Fruit fly (Drosophila melanogaster) whole organism, embryonic: ENCODE measurements around the gene Kdsr.

Experiments used
- Abd-B ChIP-seq: fragments of 200-800 bp; sonication (Bioruptor generic); optimal IDR thresholded peaks from 2 replicates; lab custom pipeline; 2018; ENCODE audit warnings: missing biosample characterization, mild to moderate bottlenecking, missing genetic modification characterization, moderate library complexity
- BEAF-32 ChIP-seq: fragments of 200-800 bp; sonication (Bioruptor generic); optimal IDR thresholded peaks from 3 replicates; lab custom pipeline; 2017; ENCODE audit warnings: missing biosample characterization, missing genetic modification characterization, mild to moderate bottlenecking, moderate library complexity, missing genetic modification reagents
- CG10565 ChIP-seq: fragments of 200-800 bp; sonication (Bioruptor generic); optimal IDR thresholded peaks from 3 replicates; lab custom pipeline; 2016; ENCODE audit warnings: missing biosample characterization, mild to moderate bottlenecking, missing genetic modification characterization
- CG11085 ChIP-seq: fragments of 200-800 bp; sonication (Bioruptor generic); IDR thresholded peaks from 2 replicates; pipeline ENCODE4 v1.3.6; 2022; ENCODE audit warnings: missing biosample characterization, missing genetic modification characterization
- CG11560 ChIP-seq: fragments of 200-800 bp; sonication (Bioruptor generic); IDR thresholded peaks from 3 replicates; pipeline ENCODE4 v1.3.6; 2022; ENCODE audit warnings: missing biosample characterization, missing genetic modification characterization
- CG11695 ChIP-seq: fragments of 200-800 bp; sonication (Bioruptor generic); IDR thresholded peaks from 3 replicates; pipeline ENCODE4 v1.3.6; 2022; ENCODE audit warnings: missing biosample characterization, missing genetic modification characterization
- CG12659 ChIP-seq: fragments of 200-800 bp; sonication (Bioruptor generic); optimal IDR thresholded peaks from 3 replicates; lab custom pipeline; 2017; ENCODE audit warnings: mild to moderate bottlenecking, missing biosample characterization, missing genetic modification reagents, missing genetic modification characterization
- CG12769 ChIP-seq: fragments of 200-800 bp; sonication (Bioruptor generic); optimal IDR thresholded peaks from 2 replicates; lab custom pipeline; 2019; ENCODE audit warnings: missing biosample characterization, mild to moderate bottlenecking, missing genetic modification characterization, moderate library complexity
- CG13287 ChIP-seq: fragments of 200-800 bp; sonication (Bioruptor generic); IDR thresholded peaks from 2 replicates; pipeline ENCODE4 v1.3.6; 2022; ENCODE audit warnings: missing biosample characterization, missing genetic modification characterization; ENCODE audit not compliant: partially characterized antibody
- CG15269 ChIP-seq: fragments of 200-800 bp; sonication (Bioruptor generic); optimal IDR thresholded peaks from 2 replicates; lab custom pipeline; 2018; ENCODE audit warnings: missing biosample characterization, mild to moderate bottlenecking, missing genetic modification characterization, moderate library complexity
- CG1603 ChIP-seq: fragments of 200-800 bp; sonication (Bioruptor generic); optimal IDR thresholded peaks from 2 replicates; lab custom pipeline; 2019; ENCODE audit warnings: missing biosample characterization, mild to moderate bottlenecking, missing genetic modification characterization, moderate library complexity
- CG1647 ChIP-seq: fragments of 200-800 bp; sonication (Bioruptor generic); optimal IDR thresholded peaks from 3 replicates; lab custom pipeline; 2016; ENCODE audit warnings: missing biosample characterization, missing genetic modification characterization
- CG17361 ChIP-seq: fragments of 200-800 bp; sonication (Bioruptor generic); IDR thresholded peaks from 3 replicates; pipeline ENCODE4 v1.3.6; 2022; ENCODE audit warnings: missing biosample characterization, missing genetic modification characterization
- CG17802 ChIP-seq: fragments of 200-800 bp; sonication (Bioruptor generic); optimal IDR thresholded peaks from 2 replicates; lab custom pipeline; 2018; ENCODE audit warnings: missing biosample characterization, mild to moderate bottlenecking, missing genetic modification characterization, moderate library complexity
- CG2116 ChIP-seq: fragments of 200-800 bp; sonication (Bioruptor generic); optimal IDR thresholded peaks from 3 replicates; lab custom pipeline; 2018; ENCODE audit warnings: missing biosample characterization, mild to moderate bottlenecking, missing genetic modification characterization
- CG2199 ChIP-seq: fragments of 200-800 bp; sonication (Bioruptor generic); IDR thresholded peaks from 3 replicates; pipeline ENCODE4 v1.3.6; 2022; ENCODE audit warnings: missing biosample characterization, missing genetic modification characterization
- CG2202 ChIP-seq: fragments of 200-800 bp; sonication (Bioruptor generic); optimal IDR thresholded peaks from 2 replicates; lab custom pipeline; 2018; ENCODE audit warnings: missing biosample characterization, mild to moderate bottlenecking, missing genetic modification characterization
- CG31224 ChIP-seq: fragments of 200-800 bp; sonication (Bioruptor generic); IDR thresholded peaks from 2 replicates; pipeline ENCODE4 v1.3.6; 2022; ENCODE audit warnings: missing biosample characterization, missing genetic modification characterization
- CG34376 ChIP-seq: fragments of 200-800 bp; sonication (Bioruptor generic); optimal IDR thresholded peaks from 2 replicates; lab custom pipeline; 2018; ENCODE audit warnings: missing biosample characterization, mild to moderate bottlenecking, missing genetic modification characterization
- CG4360 ChIP-seq: fragments of 200-800 bp; sonication (Bioruptor generic); IDR thresholded peaks from 2 replicates; pipeline ENCODE4 v1.3.6; 2022; ENCODE audit warnings: missing biosample characterization, missing genetic modification characterization
- CG4730 ChIP-seq: fragments of 200-800 bp; sonication (Bioruptor generic); IDR thresholded peaks from 2 replicates; pipeline ENCODE4 v1.3.6; 2022; ENCODE audit warnings: missing biosample characterization, missing genetic modification characterization
- CG5245 ChIP-seq: fragments of 200-800 bp; sonication (Bioruptor generic); optimal IDR thresholded peaks from 3 replicates; lab custom pipeline; 2016; ENCODE audit warnings: missing biosample characterization, missing genetic modification characterization
- CG6175 ChIP-seq: fragments of 200-800 bp; sonication (Bioruptor generic); IDR thresholded peaks from 3 replicates; pipeline ENCODE4 v1.3.6; 2022; ENCODE audit warnings: missing biosample characterization, missing genetic modification characterization
- CG7372 ChIP-seq: fragments of 200-800 bp; sonication (Bioruptor generic); IDR thresholded peaks from 2 replicates; pipeline ENCODE4 v1.3.6; 2022; ENCODE audit warnings: missing biosample characterization, missing genetic modification characterization
- CG8388 ChIP-seq: fragments of 200-800 bp; sonication (Bioruptor generic); optimal IDR thresholded peaks from 2 replicates; lab custom pipeline; 2019; ENCODE audit warnings: missing biosample characterization, mild to moderate bottlenecking, missing genetic modification characterization, moderate library complexity
- Dref ChIP-seq: fragments of 200-800 bp; sonication (Bioruptor generic); IDR thresholded peaks from 2 replicates; pipeline ENCODE4 v1.3.6; 2022; ENCODE audit warnings: missing biosample characterization, missing genetic modification characterization
- E2f1 ChIP-seq: fragments of 200-800 bp; sonication (Bioruptor generic); IDR thresholded peaks from 2 replicates; pipeline ENCODE4 v1.3.6; 2022; ENCODE audit warnings: missing biosample characterization, missing genetic modification characterization
- Elba2 ChIP-seq: fragments of 200-800 bp; sonication (Bioruptor generic); optimal IDR thresholded peaks from 3 replicates; lab custom pipeline; 2016; ENCODE audit warnings: missing biosample characterization, missing genetic modification characterization
- Nf-YA ChIP-seq: fragments of 200-800 bp; sonication (Bioruptor generic); IDR thresholded peaks from 2 replicates; pipeline ENCODE4 v1.3.6; 2022; ENCODE audit warnings: missing biosample characterization, missing genetic modification characterization
- NfI ChIP-seq: fragments of 200-800 bp; sonication (Bioruptor generic); optimal IDR thresholded peaks from 3 replicates; lab custom pipeline; 2018; ENCODE audit warnings: missing biosample characterization, mild to moderate bottlenecking, missing genetic modification characterization, moderate library complexity
- PHDP ChIP-seq: fragments of 200-800 bp; sonication (Bioruptor generic); optimal IDR thresholded peaks from 3 replicates; lab custom pipeline; 2018; ENCODE audit warnings: missing biosample characterization, mild to moderate bottlenecking, missing genetic modification characterization, moderate library complexity
- Side ChIP-seq: fragments of 200-800 bp; sonication (Bioruptor generic); optimal IDR thresholded peaks from 2 replicates; lab custom pipeline; 2016; ENCODE audit warnings: missing biosample characterization, missing genetic modification characterization
- Sry-δ ChIP-seq: fragments of 200-800 bp; sonication (Bioruptor generic); optimal IDR thresholded peaks from 2 replicates; lab custom pipeline; 2016; ENCODE audit warnings: missing biosample characterization, missing genetic modification characterization
- Vsx1 ChIP-seq: fragments of 200-800 bp; sonication (Bioruptor generic); optimal IDR thresholded peaks from 2 replicates; lab custom pipeline; 2017; ENCODE audit warnings: missing biosample characterization, mild to moderate bottlenecking, missing genetic modification characterization, missing genetic modification reagents
- bbx ChIP-seq: fragments of 200-800 bp; sonication (Bioruptor generic); IDR thresholded peaks from 2 replicates; pipeline ENCODE4 v1.3.6; 2022; ENCODE audit warnings: missing biosample characterization, missing genetic modification characterization; ENCODE audit not compliant: partially characterized antibody
- bigmax ChIP-seq: fragments of 200-800 bp; sonication (Bioruptor generic); optimal IDR thresholded peaks from 2 replicates; lab custom pipeline; 2018; ENCODE audit warnings: missing biosample characterization, mild to moderate bottlenecking, missing genetic modification characterization
- dpn ChIP-seq, 2 experiments: fragments of 200-800 bp; sonication (Bioruptor generic); optimal IDR thresholded peaks; 3 replicates each; lab custom pipeline; 2016; ENCODE audit warnings: missing biosample characterization in 2 of 2, missing genetic modification characterization in 2 of 2
- fd102C ChIP-seq: fragments of 200-800 bp; sonication (Bioruptor generic); optimal IDR thresholded peaks from 2 replicates; lab custom pipeline; 2018; ENCODE audit warnings: missing biosample characterization, mild to moderate bottlenecking, missing genetic modification characterization, moderate library complexity
- kay ChIP-seq: fragments of 200-800 bp; sonication (Bioruptor generic); optimal IDR thresholded peaks from 2 replicates; lab custom pipeline; 2016; ENCODE audit warnings: missing biosample characterization, missing genetic modification characterization
- nerfin-1 ChIP-seq: fragments of 200-800 bp; sonication (Bioruptor generic); optimal IDR thresholded peaks from 3 replicates; lab custom pipeline; 2019; ENCODE audit warnings: missing biosample characterization, mild to moderate bottlenecking, missing genetic modification characterization, moderate library complexity
- pros ChIP-seq: fragments of 200-800 bp; sonication (Bioruptor generic); optimal IDR thresholded peaks from 3 replicates; lab custom pipeline; 2019; ENCODE audit warnings: missing biosample characterization, mild to moderate bottlenecking, missing genetic modification characterization, moderate library complexity
- pzg ChIP-seq: fragments of 200-800 bp; sonication (Bioruptor generic); optimal IDR thresholded peaks from 3 replicates; lab custom pipeline; 2018; ENCODE audit warnings: missing biosample characterization, mild to moderate bottlenecking, missing genetic modification characterization, moderate library complexity
- rib ChIP-seq: fragments of 200-800 bp; sonication (Bioruptor generic); IDR thresholded peaks from 2 replicates; pipeline ENCODE4 v1.3.6; 2022; ENCODE audit warnings: missing biosample characterization, missing genetic modification characterization
- run ChIP-seq: fragments of 200-800 bp; sonication (Bioruptor generic); optimal IDR thresholded peaks from 3 replicates; lab custom pipeline; 2018; ENCODE audit warnings: missing biosample characterization, mild to moderate bottlenecking, missing genetic modification characterization
- sens-2 ChIP-seq: fragments of 200-800 bp; sonication (Bioruptor generic); IDR thresholded peaks from 2 replicates; pipeline ENCODE4 v1.3.6; 2022; ENCODE audit warnings: missing biosample characterization, missing genetic modification characterization
- slp2 ChIP-seq: fragments of 200-800 bp; sonication (Bioruptor generic); optimal IDR thresholded peaks from 2 replicates; lab custom pipeline; 2016; ENCODE audit warnings: missing biosample characterization, missing genetic modification characterization
- sna ChIP-seq: fragments of 200-800 bp; sonication (Bioruptor generic); IDR thresholded peaks from 2 replicates; pipeline ENCODE4 v1.3.6; 2022; ENCODE audit warnings: missing biosample characterization, missing genetic modification characterization; ENCODE audit not compliant: partially characterized antibody
- sob ChIP-seq: fragments of 200-800 bp; sonication (Bioruptor generic); IDR thresholded peaks from 2 replicates; pipeline ENCODE4 v1.3.6; 2022; ENCODE audit warnings: missing biosample characterization, missing genetic modification characterization
- trem ChIP-seq: fragments of 200-800 bp; optimal IDR thresholded peaks from 3 replicates; lab custom pipeline; 2019; ENCODE audit warnings: missing biosample characterization, mild to moderate bottlenecking, missing genetic modification characterization, moderate library complexity
- vvl ChIP-seq: fragments of 200-800 bp; sonication (Bioruptor generic); IDR thresholded peaks from 2 replicates; pipeline ENCODE4 v1.3.6; 2022; ENCODE audit warnings: missing biosample characterization, missing genetic modification characterization
- wdn ChIP-seq: fragments of 200-800 bp; sonication (Bioruptor generic); IDR thresholded peaks from 2 replicates; pipeline ENCODE4 v1.3.6; 2022; ENCODE audit warnings: missing biosample characterization, missing genetic modification characterization
- z ChIP-seq: fragments of 200-800 bp; sonication (Bioruptor generic); IDR thresholded peaks from 3 replicates; pipeline ENCODE4 v1.3.6; 2022; ENCODE audit warnings: missing biosample characterization, missing genetic modification characterization

Gene Kdsr

dm6 chr3R:25281165-25281564 is 18.9 kb upstream of the Kdsr start, which contains the start of gene CG11892 (continued):
- TF ChIP-seq z (GFP tag; lab: Robert Waterston, UW) (no peak), Nf-YA (GFP tag; lab: Robert Waterston, UW) (no peak), CG7372 (GFP tag; lab: Robert Waterston, UW) (no peak), Dref (GFP tag; lab: Robert Waterston, UW) (no peak), E2f1 (no peak), run (no peak), nerfin-1 (no peak), NfI (GFP tag; lab: Kevin White, UChicago) (peak; percentile 41), CG1603 (tag; lab: Kevin White, UChicago) (peak; percentile 56), pzg (no peak), BEAF-32 (no peak), CG2116 (GFP tag; lab: Kevin White, UChicago) (no peak), CG11695 (GFP tag; lab: Robert Waterston, UW) (0 out of 3 replicates have a peak, but pooled peaks have one; percentile 20), CG17361 (no peak), slp2 (GFP tag; lab: Kevin White, UChicago) (no peak), PHDP (tag; lab: Kevin White, UChicago) (peak; percentile 58), Vsx1 (GFP tag; lab: Kevin White, UChicago) (peak; percentile 45), dpn (GFP tag; optimal IDR thresholded peaks at IDR 0.05; lab: Kevin White, UChicago) (no peak), wdn (no peak), CG34376 (GFP tag; lab: Kevin White, UChicago) (peak; percentile 17), CG10565 (no peak), CG5245 (GFP tag; lab: Kevin White, UChicago) (no peak), CG11085 (GFP tag; lab: Robert Waterston, UW) (no peak), bbx (no peak), Elba2 (GFP tag; lab: Kevin White, UChicago) (no peak), trem (no peak), sob (GFP tag; lab: Robert Waterston, UW) (no peak; the same call in 1 of the 2 replicates), CG15269 (tag; lab: Kevin White, UChicago) (peak; percentile 60), kay (GFP tag; lab: Kevin White, UChicago) (no peak), CG13287 (GFP tag; lab: Robert Waterston, UW) (no peak), pros (GFP tag; lab: Kevin White, UChicago) (no peak), CG11560 (tag; lab: Robert Waterston, UW) (no peak), sens-2 (GFP tag; lab: Robert Waterston, UW) (no peak), CG4360 (GFP tag; lab: Robert Waterston, UW) (no peak), sna (GFP tag; lab: Robert Waterston, UW) (no peak), CG2199 (GFP tag; lab: Robert Waterston, UW) (no peak), Abd-B (GFP tag; lab: Kevin White, UChicago) (no peak), CG12659 (GFP tag; lab: Kevin White, UChicago) (peak; percentile 46), CG1647 (GFP tag; lab: Kevin White, UChicago) (no peak), CG4730 (no peak), CG12769 (tag; lab: Kevin White, UChicago) (peak; percentile 87), bigmax (GFP tag; lab: Kevin White, UChicago) (no peak), fd102C (no peak), vvl (GFP tag; lab: Robert Waterston, UW) (no peak), CG6175 (no peak), CG8388 (no peak), Sry-δ (GFP tag; lab: Kevin White, UChicago) (no peak), CG2202 (no peak), CG17802 (tag; lab: Kevin White, UChicago) (no peak), Side (GFP tag; lab: Kevin White, UChicago) (no peak), rib (GFP tag; lab: Robert Waterston, UW) (no peak), CG31224 (GFP tag; lab: Robert Waterston, UW) (no peak)
